Worm (Caenorhabditis elegans) whole organism, L3 larva: ENCODE data around the gene ZC266.1.

Experiments
- daf-12 ChIP-seq: fragments of 150-350 bp; optimal IDR thresholded peaks from 2 replicates; lab custom pipeline; 2014; ENCODE audit warnings: missing biosample characterization, missing genetic modification reagents, missing genetic modification characterization
- elt-3 ChIP-seq, 3 experiments: fragments of 150-350 bp in 1 of 3; sonication (generic microtip) in 2 of 3; optimal IDR thresholded peaks; 2 replicates in 2 of 3; 4 replicates in 1 of 3; lab custom pipeline; 2014 to 2017; ENCODE audit warnings: missing biosample characterization in 3 of 3, missing genetic modification characterization in 3 of 3
- nhr-23 ChIP-seq: fragments of 150-350 bp; optimal IDR thresholded peaks from 2 replicates; lab custom pipeline; 2014; ENCODE audit warnings: missing biosample characterization, missing genetic modification reagents, missing genetic modification characterization
- pqm-1 ChIP-seq: fragments of 150-350 bp; optimal IDR thresholded peaks from 2 replicates; lab custom pipeline; 2017; ENCODE audit warnings: missing biosample characterization, missing genetic modification characterization, inconsistent platforms
- zag-1 ChIP-seq: fragments of 150-350 bp; optimal IDR thresholded peaks from 2 replicates; lab custom pipeline; 2014; ENCODE audit warnings: missing biosample characterization, missing genetic modification characterization

DNA sequence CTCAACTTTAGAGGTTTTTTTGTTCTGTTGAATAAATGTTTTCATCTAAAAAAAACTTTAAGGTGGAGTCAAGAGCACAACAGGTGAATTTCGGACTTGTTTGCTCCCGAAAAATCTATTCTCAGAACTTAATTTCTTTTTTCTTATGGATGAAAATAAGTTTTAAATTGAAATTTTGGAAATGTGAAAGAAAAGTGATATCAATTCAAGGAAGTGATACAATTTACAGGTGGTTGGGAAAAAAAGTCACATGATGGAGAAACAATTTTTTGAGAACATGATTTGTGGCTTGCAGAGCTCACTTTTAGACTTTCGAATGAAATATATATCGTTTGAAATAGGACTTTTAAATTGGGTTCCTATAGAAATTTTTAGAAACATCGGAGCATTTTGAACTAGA lies 7.6 kb upstream of the ZC266.1 start:
- TF ChIP-seq zag-1 (tag; lab: Kevin White, UChicago) (no peak), elt-3 (tag; optimal IDR thresholded peaks at IDR 0.05; lab: Kevin White, UChicago) (no peak), daf-12 (tag; lab: Kevin White, UChicago) (no peak), nhr-23 (tag; lab: Kevin White, UChicago) (no peak), pqm-1 (no peak)
